Fruit fly (Drosophila melanogaster): ENCODE measurements around the gene CG12091.
A peak's percentile ranks its signal among the peaks of the same experiment; 100 is the strongest.

The CG12091 gene

dm6 chr3L:1517274-1518047 is 19.2 kb downstream of the CG12091 start (continued):
- TF ChIP-seq CG10209 (GFP tag; optimal IDR thresholded peaks at IDR 0.05) (peak; percentile 39), ATbp (GFP tag; optimal IDR thresholded peaks at IDR 0.05) (no peak), Adf1 (GFP tag; IDR thresholded peaks at IDR 0.05) (no peak; the same call in 1 of the 2 replicates), Dek (tag; optimal IDR thresholded peaks at IDR 0.05) (no peak), gce (GFP tag; IDR thresholded peaks at IDR 0.05) (0 out of 3 replicates have a peak, but pooled peaks have one; percentile 38), CG1602 (GFP tag; optimal IDR thresholded peaks at IDR 0.05) (peak; percentile 47), CG15601 (tag; optimal IDR thresholded peaks at IDR 0.05) (no peak), vnd (GFP tag; IDR thresholded peaks at IDR 0.05; ENCODE audit: partially characterized antibody) (peak; percentile 51; the same call in 2 of the 3 replicates), kay (GFP tag; optimal IDR thresholded peaks at IDR 0.05) (no peak), CG3847 (GFP tag; IDR thresholded peaks at IDR 0.05) (peak; percentile 41), Chrac-16 (GFP tag; optimal IDR thresholded peaks at IDR 0.05) (peak; percentile 64), ind (GFP tag; optimal IDR thresholded peaks at IDR 0.05) (peak; percentile 77), rib (GFP tag; IDR thresholded peaks at IDR 0.05) (no peak), sd (tag; optimal IDR thresholded peaks at IDR 0.05) (no peak), CG17829 (tag; optimal IDR thresholded peaks at IDR 0.05) (peak; percentile 38), nau (GFP tag; optimal IDR thresholded peaks at IDR 0.05) (no peak), CG12299 (tag; optimal IDR thresholded peaks at IDR 0.05) (no peak), fd3F (GFP tag; optimal IDR thresholded peaks at IDR 0.05) (no peak), CkIIα-i1 (GFP tag; IDR thresholded peaks at IDR 0.05) (no peak), CG34224 (GFP tag; IDR thresholded peaks at IDR 0.05; ENCODE audit: partially characterized antibody) (peak; percentile 48), Neu2 (GFP tag; optimal IDR thresholded peaks at IDR 0.05; ENCODE audit: borderline replicate concordance) (no peak), Nf-YC (tag; optimal IDR thresholded peaks at IDR 0.05) (no peak), Hmx (GFP tag; optimal IDR thresholded peaks at IDR 0.05) (peak; percentile 12), knrl (GFP tag; IDR thresholded peaks at IDR 0.05; ENCODE audit: partially characterized antibody) (peak; percentile 81), pfk (GFP tag; optimal IDR thresholded peaks at IDR 0.05) (peak; percentile 98), aop (GFP tag; IDR thresholded peaks at IDR 0.05) (no peak), CG3407 (GFP tag; optimal IDR thresholded peaks at IDR 0.05) (peak; percentile 17), CG13287 (GFP tag; IDR thresholded peaks at IDR 0.05; ENCODE audit: partially characterized antibody) (peak; percentile 75), cg (GFP tag; optimal IDR thresholded peaks at IDR 0.05) (no peak), ERR (GFP tag; optimal IDR thresholded peaks at IDR 0.05) (peak; percentile 43), CG12104 (GFP tag; optimal IDR thresholded peaks at IDR 0.05) (peak; percentile 26), sens (GFP tag) (peak; percentile 95), CG2889 (GFP tag; IDR thresholded peaks at IDR 0.05) (peak; percentile 43; the same call in 1 of the 3 replicates), TFAM (GFP tag; optimal IDR thresholded peaks at IDR 0.05) (no peak), amos (GFP tag; IDR thresholded peaks at IDR 0.05; ENCODE audit: partially characterized antibody) (peak; percentile 83), CG11695 (GFP tag; IDR thresholded peaks at IDR 0.05) (peak; percentile 60), bsh (GFP tag; optimal IDR thresholded peaks at IDR 0.05) (peak; percentile 41 to 43), bab2 (GFP tag; optimal IDR thresholded peaks at IDR 0.05) (peak; percentile 70), slou (GFP tag; optimal IDR thresholded peaks at IDR 0.05) (no peak), prd (optimal IDR thresholded peaks at IDR 0.05) (no peak), prd (GFP tag; IDR thresholded peaks at IDR 0.05) (peak; percentile 64; the same call in 2 of the 3 replicates), CG3065 (GFP tag; optimal IDR thresholded peaks at IDR 0.05) (peak; percentile 39), CG16815 (GFP tag; optimal IDR thresholded peaks at IDR 0.05) (peak; percentile 8), tgo (GFP tag; IDR thresholded peaks at IDR 0.05) (peak; percentile 55), pros (GFP tag; optimal IDR thresholded peaks at IDR 0.05) (no peak), Atf6 (GFP tag; IDR thresholded peaks at IDR 0.05) (peak; percentile 35; the same call in 1 of the 2 replicates), Jarid2 (GFP tag; optimal IDR thresholded peaks at IDR 0.05) (no peak)
